Worm (Caenorhabditis elegans): Measurements from ENCODE around the gene cash-1.

The cash-1 gene

DNA sequence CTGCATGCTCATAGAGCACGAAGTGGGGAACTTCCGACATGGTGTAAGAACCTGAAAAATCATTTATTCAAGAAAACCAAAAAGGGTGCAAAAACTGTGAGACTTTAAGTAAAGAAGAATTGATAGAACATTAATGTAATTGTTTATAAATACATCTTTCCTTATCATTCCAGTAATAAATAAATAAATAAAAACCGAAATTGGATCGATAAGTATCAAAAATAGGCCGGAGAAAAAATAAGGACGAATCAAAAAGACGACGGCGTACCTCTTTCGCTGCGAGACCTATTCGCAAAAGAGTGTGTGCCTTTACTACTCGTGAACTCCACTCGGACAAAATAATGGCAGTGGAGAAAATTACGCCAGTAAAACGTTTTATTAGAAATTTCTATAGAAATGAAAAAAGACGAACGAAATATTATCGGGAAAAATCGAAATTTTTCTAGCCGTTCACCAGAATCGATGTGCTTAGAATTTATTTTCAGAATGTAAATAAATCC lies 9.1 kb upstream of the cash-1 start, which contains the start of gene nol-56 (continued):
- TF ChIP-seq nhr-71 (tag; optimal IDR thresholded peaks at IDR 0.05) (peak; percentile 93), zag-1 (tag; optimal IDR thresholded peaks at IDR 0.05) (no peak), elt-2 (tag; optimal IDR thresholded peaks at IDR 0.05) (peak; percentile 58), egl-13 (tag; optimal IDR thresholded peaks at IDR 0.05) (peak; percentile 83), egl-27 (tag; optimal IDR thresholded peaks at IDR 0.05) (no peak), pqm-1 (tag; optimal IDR thresholded peaks at IDR 0.05) (no peak), ama-1 (optimal IDR thresholded peaks at IDR 0.05) (no peak)

DNA sequence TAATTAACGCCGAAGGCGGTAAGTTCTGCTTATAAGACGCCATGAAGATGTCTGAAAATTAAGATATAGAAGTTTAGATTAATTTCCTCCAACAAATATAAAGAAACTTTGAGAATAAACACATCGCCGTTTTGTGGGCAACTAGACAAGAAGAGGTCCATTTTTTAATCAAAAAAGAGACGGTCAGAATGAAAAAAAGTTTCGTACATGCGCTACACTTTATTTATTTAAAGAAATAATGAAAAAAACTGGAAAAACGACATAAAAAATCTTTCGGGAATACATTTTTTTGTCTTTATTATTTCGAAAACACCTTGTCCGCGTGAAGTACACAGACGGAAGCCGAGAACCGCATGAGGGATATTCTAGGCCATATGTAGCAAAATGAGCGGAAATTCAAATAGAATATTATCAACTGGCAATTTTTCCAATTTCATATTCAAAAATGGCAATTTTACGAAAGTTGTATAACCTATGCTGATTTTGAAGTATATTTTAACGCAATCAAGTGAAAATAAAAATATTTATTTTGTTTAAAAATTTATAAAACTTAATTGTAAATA lies 6.2 kb upstream of the cash-1 start, which contains the start of gene sluh-7:
Gene sluh-7 (minus strand): TSS at position 51 of the 563 bp plus-strand sequence.
- TF ChIP-seq skn-1 (tag; optimal IDR thresholded peaks at IDR 0.05) (peak; percentile 73), ztf-4 (tag; optimal IDR thresholded peaks at IDR 0.05) (no peak), nhr-71 (tag; optimal IDR thresholded peaks at IDR 0.05) (peak; percentile 94), jun-1 (tag; optimal IDR thresholded peaks at IDR 0.05) (no peak), ama-1 (optimal IDR thresholded peaks at IDR 0.05) (no peak), C04F5.9 (tag; optimal IDR thresholded peaks at IDR 0.05) (peak; percentile 79), snpc-4 (tag; optimal IDR thresholded peaks at IDR 0.05) (peak; percentile 26), lir-3 (tag; optimal IDR thresholded peaks at IDR 0.05; ENCODE audit: poor library complexity) (peak; percentile 97), dpl-1 (GFP tag; optimal IDR thresholded peaks at IDR 0.05) (peak; percentile 91 to 96 (median 94)), vab-15 (tag; optimal IDR thresholded peaks at IDR 0.05) (peak; percentile 60), snu-23 (GFP tag; optimal IDR thresholded peaks at IDR 0.05) (peak; percentile 87), hlh-4 (tag; optimal IDR thresholded peaks at IDR 0.05) (peak; percentile 3), C16A3.4 (tag; optimal IDR thresholded peaks at IDR 0.05) (peak; percentile 62), mdl-1 (tag; optimal IDR thresholded peaks at IDR 0.05) (peak in 1 of 2 experiments; percentile 35), isw-1 (GFP tag; IDR thresholded peaks at IDR 0.05) (peak; percentile 82), egl-13 (tag; optimal IDR thresholded peaks at IDR 0.05) (peak; percentile 91), pag-3 (tag; optimal IDR thresholded peaks at IDR 0.05; ENCODE audit: borderline replicate concordance, insufficient read depth) (no peak), hlh-17 (GFP tag; optimal IDR thresholded peaks at IDR 0.05; ENCODE audit: borderline replicate concordance) (no peak), egl-27 (tag; optimal IDR thresholded peaks at IDR 0.05) (no peak), fkh-4 (tag; optimal IDR thresholded peaks at IDR 0.05; ENCODE audit: borderline replicate concordance) (peak; percentile 95), unc-98 (GFP tag; IDR thresholded peaks at IDR 0.05) (peak; percentile 85), unc-86 (tag; optimal IDR thresholded peaks at IDR 0.05) (peak; percentile 82), swsn-7 (tag; optimal IDR thresholded peaks at IDR 0.05) (peak; percentile 84), elt-2 (tag; optimal IDR thresholded peaks at IDR 0.05) (peak; percentile 65), xbp-1 (tag; optimal IDR thresholded peaks at IDR 0.05) (peak; percentile 89), lin-39 (tag; optimal IDR thresholded peaks at IDR 0.05) (peak; percentile 65), ceh-8 (GFP tag; optimal IDR thresholded peaks at IDR 0.05) (no peak), fkh-8 (tag; optimal IDR thresholded peaks at IDR 0.05) (peak; percentile 78), nhr-47 (tag; optimal IDR thresholded peaks at IDR 0.05) (peak; percentile 93), irx-1 (tag; optimal IDR thresholded peaks at IDR 0.05) (peak; percentile 95), tbx-2 (tag; optimal IDR thresholded peaks at IDR 0.05) (peak; percentile 91), sup-37 (GFP tag; optimal IDR thresholded peaks at IDR 0.05) (peak; percentile 63), nhr-90 (tag; optimal IDR thresholded peaks at IDR 0.05; ENCODE audit: poor library complexity) (peak; percentile 97), ceh-82 (tag; optimal IDR thresholded peaks at IDR 0.05) (peak; percentile 69 to 78 (median 74)), ceh-90 (tag; optimal IDR thresholded peaks at IDR 0.05) (peak; percentile 96), ceh-63 (GFP tag; optimal IDR thresholded peaks at IDR 0.05) (no peak), lin-15B (tag; optimal IDR thresholded peaks at IDR 0.05) (peak; percentile 79), lin-13 (GFP tag; optimal IDR thresholded peaks at IDR 0.05) (peak; percentile 72), nhr-19 (GFP tag; conservative IDR thresholded peaks at IDR 0.05) (peak; percentile 87), C34B4.2 (tag; optimal IDR thresholded peaks at IDR 0.05) (no peak), sox-4 (tag; optimal IDR thresholded peaks at IDR 0.05) (peak; percentile 90), nhr-20 (tag; optimal IDR thresholded peaks at IDR 0.05) (peak; percentile 88), aly-2 (tag; optimal IDR thresholded peaks at IDR 0.05) (peak; percentile 24), grh-1 (GFP tag; IDR thresholded peaks at IDR 0.05) (peak; percentile 67), nhr-237 (tag; optimal IDR thresholded peaks at IDR 0.05) (peak; percentile 41), sptf-1 (tag; optimal IDR thresholded peaks at IDR 0.05) (no peak)

Measured in whole organism, L1 larva.